Worm (Caenorhabditis elegans) whole organism, late embryonic: Measurements from ENCODE around the gene ZK856.7.
A peak's percentile ranks its signal among the peaks of the same experiment; 100 is the strongest.

ENCODE experiments used
- C08G9.2 ChIP-seq: sonication (generic microtip); optimal IDR thresholded peaks from 2 replicates; lab custom pipeline; 2016; ENCODE audit warnings: mild to moderate bottlenecking, missing genetic modification characterization, moderate library complexity, missing compliant biosample characterization
- F13H6.1 ChIP-seq: sonication (generic microtip); optimal IDR thresholded peaks from 2 replicates; lab custom pipeline; 2016; ENCODE audit warnings: missing genetic modification characterization, missing compliant biosample characterization
- K02D7.2 ChIP-seq: sonication (generic microtip); optimal IDR thresholded peaks from 2 replicates; lab custom pipeline; 2017; ENCODE audit warnings: mild to moderate bottlenecking, missing genetic modification characterization, missing compliant biosample characterization
- ahr-1 ChIP-seq: sonication (generic microtip); optimal IDR thresholded peaks from 2 replicates; lab custom pipeline; 2016; ENCODE audit warnings: missing genetic modification characterization, missing compliant biosample characterization
- ceh-14 ChIP-seq: sonication (generic microtip); optimal IDR thresholded peaks from 2 replicates; lab custom pipeline; 2016; ENCODE audit warnings: missing genotype, missing genetic modification characterization, missing compliant biosample characterization
- ceh-19 ChIP-seq: fragments of 200-800 bp; sonication (Bioruptor generic); optimal IDR thresholded peaks from 2 replicates; lab custom pipeline; 2018; ENCODE audit warnings: mild to moderate bottlenecking, missing genetic modification characterization, missing compliant biosample characterization
- ceh-22 ChIP-seq: sonication (generic microtip); optimal IDR thresholded peaks from 2 replicates; lab custom pipeline; 2017; ENCODE audit warnings: missing biosample characterization, missing genetic modification characterization
- ceh-24 ChIP-seq: sonication (generic microtip); optimal IDR thresholded peaks from 2 replicates; lab custom pipeline; 2016; ENCODE audit warnings: mild to moderate bottlenecking, missing genetic modification characterization, missing compliant biosample characterization
- ceh-30 ChIP-seq: fragments of 150-350 bp; optimal IDR thresholded peaks from 2 replicates; lab custom pipeline; 2014; ENCODE audit warnings: missing biosample characterization, missing genetic modification characterization
- ceh-45 ChIP-seq: fragments of 200-800 bp; sonication (Bioruptor generic); IDR thresholded peaks from 2 replicates; pipeline ENCODE4 v1.3.6; 2022; ENCODE audit warnings: missing genetic modification reagents, missing genetic modification characterization, missing compliant biosample characterization
- ceh-48 ChIP-seq: sonication (generic microtip); optimal IDR thresholded peaks from 2 replicates; lab custom pipeline; 2016; ENCODE audit warnings: missing genetic modification characterization, inconsistent platforms, missing compliant biosample characterization
- ceh-6 ChIP-seq: fragments of 200-800 bp; sonication (Bioruptor generic); optimal IDR thresholded peaks from 2 replicates; lab custom pipeline; 2018; ENCODE audit warnings: mild to moderate bottlenecking, missing genetic modification characterization, missing compliant biosample characterization
- che-1 ChIP-seq: sonication (generic microtip); optimal IDR thresholded peaks from 2 replicates; lab custom pipeline; 2016; ENCODE audit warnings: mild to moderate bottlenecking, missing genetic modification characterization, missing compliant biosample characterization
- elt-2 ChIP-seq: sonication (generic microtip); optimal IDR thresholded peaks from 2 replicates; lab custom pipeline; 2016; ENCODE audit warnings: missing genetic modification reagents, missing genetic modification characterization, missing compliant biosample characterization
- elt-4 ChIP-seq: sonication (generic microtip); optimal IDR thresholded peaks from 2 replicates; lab custom pipeline; 2016; ENCODE audit warnings: missing genetic modification characterization, missing compliant biosample characterization
- ets-4 ChIP-seq: sonication (generic microtip); optimal IDR thresholded peaks from 2 replicates; lab custom pipeline; 2016; ENCODE audit warnings: missing genetic modification characterization, missing compliant biosample characterization
- eyg-1 ChIP-seq: sonication (generic microtip); optimal IDR thresholded peaks from 2 replicates; lab custom pipeline; 2016; ENCODE audit warnings: missing genotype, missing genetic modification characterization, missing compliant biosample characterization
- fax-1 ChIP-seq: sonication (generic microtip); optimal IDR thresholded peaks from 2 replicates; lab custom pipeline; 2016; ENCODE audit warnings: missing genotype, missing genetic modification characterization, missing compliant biosample characterization
- fkh-10 ChIP-seq: fragments of 150-350 bp; optimal IDR thresholded peaks from 2 replicates; lab custom pipeline; 2014; ENCODE audit warnings: missing biosample characterization, missing genetic modification reagents, missing genetic modification characterization
- hlh-15 ChIP-seq: sonication (generic microtip); optimal IDR thresholded peaks from 2 replicates; lab custom pipeline; 2016; ENCODE audit warnings: missing genetic modification characterization, missing compliant biosample characterization
- hlh-6 ChIP-seq: sonication (generic microtip); optimal IDR thresholded peaks from 2 replicates; lab custom pipeline; 2016; ENCODE audit warnings: missing genotype, missing genetic modification characterization, missing compliant biosample characterization
- lim-6 ChIP-seq: sonication (generic microtip); optimal IDR thresholded peaks from 2 replicates; lab custom pipeline; 2016; ENCODE audit warnings: missing genetic modification characterization, missing compliant biosample characterization
- madf-2 ChIP-seq: sonication (generic microtip); optimal IDR thresholded peaks from 2 replicates; lab custom pipeline; 2017; ENCODE audit warnings: missing genetic modification characterization, missing compliant biosample characterization
- mec-3 ChIP-seq: sonication (generic microtip); optimal IDR thresholded peaks from 2 replicates; lab custom pipeline; 2016; ENCODE audit warnings: borderline replicate concordance, missing genetic modification characterization, missing compliant biosample characterization
- nfya-1 ChIP-seq: sonication (generic microtip); optimal IDR thresholded peaks from 2 replicates; lab custom pipeline; 2017; ENCODE audit warnings: missing genetic modification characterization, mild to moderate bottlenecking, missing compliant biosample characterization, antibody characterized with exemption, moderate library complexity
- nhr-232 ChIP-seq: sonication (generic microtip); optimal IDR thresholded peaks from 2 replicates; lab custom pipeline; 2016; ENCODE audit warnings: missing genetic modification characterization, missing compliant biosample characterization
- odd-2 ChIP-seq: sonication (generic microtip); optimal IDR thresholded peaks from 2 replicates; lab custom pipeline; 2017; ENCODE audit warnings: antibody characterized with exemption, mild to moderate bottlenecking, missing genetic modification characterization, missing compliant biosample characterization
- pax-1 ChIP-seq: fragments of 150-350 bp; optimal IDR thresholded peaks from 2 replicates; lab custom pipeline; 2014; ENCODE audit warnings: missing biosample characterization, missing genetic modification characterization
- pha-2 ChIP-seq: sonication (generic microtip); optimal IDR thresholded peaks from 2 replicates; lab custom pipeline; 2017; ENCODE audit warnings: mild to moderate bottlenecking, missing genetic modification characterization, missing compliant biosample characterization
- pros-1 ChIP-seq: fragments of 150-350 bp; optimal IDR thresholded peaks from 2 replicates; lab custom pipeline; 2014; ENCODE audit warnings: missing biosample characterization, missing genetic modification reagents, missing genetic modification characterization
- rnt-1 ChIP-seq: sonication (generic microtip); optimal IDR thresholded peaks from 2 replicates; lab custom pipeline; 2016; ENCODE audit warnings: missing genetic modification characterization, missing compliant biosample characterization
- sdc-2 ChIP-seq: sonication (generic microtip); optimal IDR thresholded peaks from 2 replicates; lab custom pipeline; 2016; ENCODE audit warnings: missing genotype, missing genetic modification characterization, missing compliant biosample characterization
- sox-2 ChIP-seq: fragments of 200-800 bp; sonication (Bioruptor generic); IDR thresholded peaks from 2 replicates; pipeline ENCODE4 v1.3.6; 2022; ENCODE audit warnings: missing genetic modification reagents, missing genetic modification characterization, missing compliant biosample characterization
- sox-4 ChIP-seq: sonication (generic microtip); optimal IDR thresholded peaks from 2 replicates; lab custom pipeline; 2017; ENCODE audit warnings: mild to moderate bottlenecking, missing genetic modification characterization, inconsistent platforms, missing compliant biosample characterization
- unc-42 ChIP-seq: sonication (generic microtip); optimal IDR thresholded peaks from 2 replicates; lab custom pipeline; 2016; ENCODE audit warnings: missing genotype, missing genetic modification characterization, missing compliant biosample characterization
- unc-55 ChIP-seq: sonication (generic microtip); optimal IDR thresholded peaks from 2 replicates; lab custom pipeline; 2017; ENCODE audit warnings: missing biosample characterization, missing genetic modification reagents, missing genetic modification characterization
- unc-86 ChIP-seq: sonication (generic microtip); optimal IDR thresholded peaks from 2 replicates; lab custom pipeline; 2016; ENCODE audit warnings: missing genetic modification characterization, missing compliant biosample characterization

Gene ZK856.7

ce11 chrV:10159972-10160371, 41.9 kb upstream of the ZK856.7 start:
- no peak for TF ChIP-seq unc-86
- TF ChIP-seq ceh-30 (tag; lab: Kevin White, UChicago), result no peak
- TF ChIP-seq eyg-1, result no peak
- TF ChIP-seq ahr-1 (tag; lab: Kevin White, UChicago), result no peak
- no peak for TF ChIP-seq hlh-6 (tag; lab: Kevin White, UChicago)
- no peak for TF ChIP-seq unc-42 (tag; lab: Kevin White, UChicago)
- no peak for TF ChIP-seq unc-55 (GFP tag; lab: Kevin White, UChicago)
- TF ChIP-seq pax-1 (tag; lab: Kevin White, UChicago), result no peak
- TF ChIP-seq sox-2 (GFP tag; lab: Robert Waterston, UW), result no peak
- TF ChIP-seq mec-3 (tag; lab: Kevin White, UChicago), result no peak
- no peak for TF ChIP-seq ceh-19 (GFP tag; lab: Kevin White, UChicago)

ce11 chrV:10160954-10161353, 40.9 kb upstream of the ZK856.7 start, which contains the start of gene C51E3.10:
Gene C51E3.10, minus strand, starts transcription at chrV:10161134.
- TF ChIP-seq ceh-6 (GFP tag; lab: Kevin White, UChicago) (no peak), fkh-10 (GFP tag; lab: Kevin White, UChicago) (no peak), elt-2 (tag; lab: Kevin White, UChicago) (peak; percentile 29), ceh-22 (tag; lab: Kevin White, UChicago) (no peak), unc-42 (tag; lab: Kevin White, UChicago) (no peak)
- TF ChIP-seq, all 69 proteins: peak for 1

- no peak for TF ChIP-seq elt-4
- no peak for TF ChIP-seq sdc-2 (tag; lab: Kevin White, UChicago)
- TF ChIP-seq madf-2 (tag; lab: Kevin White, UChicago), result no peak
- no peak for TF ChIP-seq mec-3 (tag; lab: Kevin White, UChicago)
- TF ChIP-seq C08G9.2, result no peak
- TF ChIP-seq F13H6.1 (tag; lab: Kevin White, UChicago), result no peak
- no peak for TF ChIP-seq hlh-15 (tag; lab: Kevin White, UChicago)
- TF ChIP-seq rnt-1, result no peak
- TF ChIP-seq ceh-30 (tag; lab: Kevin White, UChicago), result no peak
- TF ChIP-seq ceh-45 (GFP tag; lab: Robert Waterston, UW), result no peak
- no peak for TF ChIP-seq pros-1 (tag; lab: Kevin White, UChicago)
- no peak for TF ChIP-seq unc-86
- no peak for TF ChIP-seq ceh-14 (tag; lab: Kevin White, UChicago)
- TF ChIP-seq fkh-10 (GFP tag; lab: Kevin White, UChicago), result no peak
- TF ChIP-seq odd-2 (tag; lab: Kevin White, UChicago), result no peak
- no peak for TF ChIP-seq ceh-24 (tag; lab: Kevin White, UChicago)
These were observed 35.5 kb upstream of the ZK856.7 start, which contains the start of gene C51E3.6 for ce11 chrV:10166368-10166767. Gene C51E3.6, minus strand, starts transcription at chrV:10166468.

ce11 chrV:10168870-10169269, 33.0 kb upstream of the ZK856.7 start:
- TF ChIP-seq unc-42 (tag; lab: Kevin White, UChicago) (no peak), ceh-22 (tag; lab: Kevin White, UChicago) (no peak), lim-6 (tag; lab: Kevin White, UChicago) (no peak), nhr-232 (tag; lab: Kevin White, UChicago) (no peak), ceh-14 (tag; lab: Kevin White, UChicago) (no peak), nfya-1 (tag; lab: Kevin White, UChicago) (no peak), odd-2 (tag; lab: Kevin White, UChicago) (no peak), sdc-2 (tag; lab: Kevin White, UChicago) (no peak), ahr-1 (tag; lab: Kevin White, UChicago) (no peak), ets-4 (tag; lab: Kevin White, UChicago) (no peak), ceh-48 (tag; lab: Kevin White, UChicago) (no peak)

ce11 chrV:10173653-10174052, 28.2 kb upstream of the ZK856.7 start, which contains the start of gene egl-3:
Gene egl-3, minus strand, starts transcription at chrV:10173753.
- no peak for TF ChIP-seq ceh-22 (tag; lab: Kevin White, UChicago)
- no peak for TF ChIP-seq sox-4
- TF ChIP-seq K02D7.2, result no peak
- TF ChIP-seq che-1 (tag; lab: Kevin White, UChicago), result no peak
- TF ChIP-seq fax-1 (tag; lab: Kevin White, UChicago), result no peak
- TF ChIP-seq pha-2 (tag; lab: Kevin White, UChicago), result no peak
